Worm (Caenorhabditis elegans) whole organism, L4/young adult: ENCODE measurements around the gene srd-35.

Experiments
- W03F9.2 ChIP-seq: fragments of 150-350 bp; optimal IDR thresholded peaks from 2 replicates; lab custom pipeline; 2014; ENCODE audit warnings: missing biosample characterization, missing genetic modification characterization
- dao-5 ChIP-seq: sonication (generic microtip); optimal IDR thresholded peaks from 2 replicates; lab custom pipeline; 2016; ENCODE audit warnings: missing genotype, missing genetic modification characterization, moderate library complexity, missing compliant biosample characterization
- him-1 ChIP-seq: sonication (generic microtip); optimal IDR thresholded peaks from 2 replicates; lab custom pipeline; 2016; ENCODE audit warnings: missing genotype, missing genetic modification reagents, missing genetic modification characterization, missing compliant biosample characterization

- TF ChIP-seq dao-5 (tag; lab: Kevin White, UChicago), result peak; percentile 72
- TF ChIP-seq him-1 (tag; lab: Kevin White, UChicago), result peak; percentile 72
- TF ChIP-seq W03F9.2 (tag; lab: Kevin White, UChicago), result no peak
Measured at ce11 chrV:13003378-13003777, 39.2 kb downstream of the srd-35 start.
